Worm (Caenorhabditis elegans) whole organism, L3 larva: ENCODE data around the gene fip-1.

ENCODE experiments used
- R02D3.7 ChIP-seq: fragments of 150-350 bp; optimal IDR thresholded peaks from 2 replicates; lab custom pipeline; 2014; ENCODE audit warnings: missing biosample characterization, missing genetic modification characterization
- aly-2 ChIP-seq: fragments of 150-350 bp; optimal IDR thresholded peaks from 2 replicates; lab custom pipeline; 2014; ENCODE audit warnings: missing biosample characterization, missing genetic modification characterization
- ama-1 ChIP-seq: fragments of 150-350 bp; optimal IDR thresholded peaks from 2 replicates; lab custom pipeline; 2018
- ceh-16 ChIP-seq: sonication (generic microtip); optimal IDR thresholded peaks from 2 replicates; lab custom pipeline; 2017; ENCODE audit warnings: missing biosample characterization, missing genetic modification characterization
- ceh-28 ChIP-seq: fragments of 150-350 bp; optimal IDR thresholded peaks from 2 replicates; lab custom pipeline; 2014; ENCODE audit warnings: missing biosample characterization, missing genetic modification reagents, missing genetic modification characterization
- egl-27 ChIP-seq: sonication (generic microtip); optimal IDR thresholded peaks from 4 replicates; lab custom pipeline; 2017; ENCODE audit warnings: missing biosample characterization, missing genetic modification reagents, missing genetic modification characterization
- egl-5 ChIP-seq: fragments of 150-350 bp; optimal IDR thresholded peaks from 2 replicates; lab custom pipeline; 2017; ENCODE audit warnings: missing biosample characterization, missing genetic modification reagents, missing genetic modification characterization, inconsistent platforms
- elt-1 ChIP-seq: fragments of 150-350 bp; optimal IDR thresholded peaks from 2 replicates; lab custom pipeline; 2014; ENCODE audit warnings: missing biosample characterization, missing genetic modification characterization
- elt-2 ChIP-seq: sonication (generic microtip); optimal IDR thresholded peaks from 2 replicates; lab custom pipeline; 2016; ENCODE audit warnings: missing genetic modification reagents, mild to moderate bottlenecking, missing genetic modification characterization, missing compliant biosample characterization
- elt-3 ChIP-seq, 3 experiments: fragments of 150-350 bp in 1 of 3; sonication (generic microtip) in 2 of 3; optimal IDR thresholded peaks; 2 replicates in 2 of 3; 4 replicates in 1 of 3; lab custom pipeline; 2014 to 2017; ENCODE audit warnings: missing biosample characterization in 3 of 3, missing genetic modification characterization in 3 of 3
- fkh-2 ChIP-seq: fragments of 150-350 bp; optimal IDR thresholded peaks from 2 replicates; lab custom pipeline; 2014; ENCODE audit warnings: missing biosample characterization, missing genetic modification reagents, missing genetic modification characterization
- hmg-11 ChIP-seq: sonication (generic microtip); optimal IDR thresholded peaks from 2 replicates; lab custom pipeline; 2016; ENCODE audit warnings: missing genetic modification characterization, missing compliant biosample characterization
- jun-1 ChIP-seq: fragments of 150-350 bp; optimal IDR thresholded peaks from 2 replicates; lab custom pipeline; 2014; ENCODE audit warnings: missing biosample characterization, missing genetic modification reagents, missing genetic modification characterization
- lin-15B ChIP-seq: fragments of 150-350 bp; optimal IDR thresholded peaks from 2 replicates; lab custom pipeline; 2014; ENCODE audit warnings: missing biosample characterization, missing genetic modification characterization
- lin-39 ChIP-seq: fragments of 150-350 bp; optimal IDR thresholded peaks from 2 replicates; lab custom pipeline; 2018; ENCODE audit warnings: missing biosample characterization, missing genetic modification reagents, missing genetic modification characterization
- mdl-1 ChIP-seq: fragments of 150-350 bp; optimal IDR thresholded peaks from 2 replicates; lab custom pipeline; 2014; ENCODE audit warnings: missing biosample characterization, missing genetic modification characterization
- mml-1 ChIP-seq: fragments of 150-350 bp; sonication (generic microtip); optimal IDR thresholded peaks from 3 replicates; lab custom pipeline; 2014; ENCODE audit warnings: missing biosample characterization, missing genetic modification characterization
- nfya-1 ChIP-seq: sonication (generic microtip); optimal IDR thresholded peaks from 2 replicates; lab custom pipeline; 2017; ENCODE audit warnings: missing genetic modification characterization, mild to moderate bottlenecking, missing compliant biosample characterization, antibody characterized with exemption, moderate library complexity; ENCODE audit not compliant: insufficient read depth
- nhr-11 ChIP-seq: fragments of 150-350 bp; optimal IDR thresholded peaks from 2 replicates; lab custom pipeline; 2014; ENCODE audit warnings: missing biosample characterization, missing genetic modification characterization
- nhr-12 ChIP-seq: fragments of 150-350 bp; optimal IDR thresholded peaks from 2 replicates; lab custom pipeline; 2014; ENCODE audit warnings: missing biosample characterization, missing genetic modification characterization
- nhr-25 ChIP-seq: sonication (generic microtip); optimal IDR thresholded peaks from 2 replicates; lab custom pipeline; 2017; ENCODE audit warnings: missing biosample characterization, missing genetic modification characterization
- nhr-28 ChIP-seq: fragments of 150-350 bp; optimal IDR thresholded peaks from 2 replicates; lab custom pipeline; 2014; ENCODE audit warnings: missing biosample characterization, missing genetic modification characterization
- nhr-43 ChIP-seq: sonication (generic microtip); optimal IDR thresholded peaks from 2 replicates; lab custom pipeline; 2016; ENCODE audit warnings: mild to moderate bottlenecking, missing genetic modification characterization, missing compliant biosample characterization; ENCODE audit not compliant: poor library complexity, severe bottlenecking
- nhr-67 ChIP-seq: fragments of 150-350 bp; optimal IDR thresholded peaks from 2 replicates; lab custom pipeline; 2014; ENCODE audit warnings: missing biosample characterization, missing genetic modification characterization
- nhr-76 ChIP-seq: fragments of 150-350 bp; sonication (generic microtip); optimal IDR thresholded peaks from 5 replicates; lab custom pipeline; 2014; ENCODE audit warnings: missing biosample characterization, missing genetic modification characterization
- nhr-77 ChIP-seq: fragments of 150-350 bp; optimal IDR thresholded peaks from 2 replicates; lab custom pipeline; 2014; ENCODE audit warnings: missing biosample characterization, missing genetic modification characterization
- pha-4 ChIP-seq: fragments of 150-350 bp; optimal IDR thresholded peaks from 2 replicates; lab custom pipeline; 2014; ENCODE audit warnings: missing biosample characterization, missing genetic modification reagents, missing genetic modification characterization
- pqm-1 ChIP-seq: fragments of 150-350 bp; optimal IDR thresholded peaks from 2 replicates; lab custom pipeline; 2017; ENCODE audit warnings: missing biosample characterization, missing genetic modification characterization, inconsistent platforms
- sea-2 ChIP-seq: fragments of 150-350 bp; sonication (generic microtip); optimal IDR thresholded peaks from 4 replicates; lab custom pipeline; 2014; ENCODE audit warnings: missing biosample characterization, missing genetic modification reagents, missing genetic modification characterization
- tbx-2 ChIP-seq: sonication (generic microtip); optimal IDR thresholded peaks from 2 replicates; lab custom pipeline; 2016; ENCODE audit warnings: mild to moderate bottlenecking, missing genetic modification characterization, missing compliant biosample characterization
- unc-62 ChIP-seq: fragments of 150-350 bp; sonication (generic microtip); optimal IDR thresholded peaks from 4 replicates; lab custom pipeline; 2014; ENCODE audit warnings: missing biosample characterization, missing genetic modification reagents, missing genetic modification characterization
- zag-1 ChIP-seq: fragments of 150-350 bp; optimal IDR thresholded peaks from 2 replicates; lab custom pipeline; 2014; ENCODE audit warnings: missing biosample characterization, missing genetic modification characterization
- ztf-11 ChIP-seq: fragments of 150-350 bp; optimal IDR thresholded peaks from 2 replicates; lab custom pipeline; 2014; ENCODE audit warnings: missing biosample characterization, missing genetic modification characterization

fip-1 gene

DNA sequence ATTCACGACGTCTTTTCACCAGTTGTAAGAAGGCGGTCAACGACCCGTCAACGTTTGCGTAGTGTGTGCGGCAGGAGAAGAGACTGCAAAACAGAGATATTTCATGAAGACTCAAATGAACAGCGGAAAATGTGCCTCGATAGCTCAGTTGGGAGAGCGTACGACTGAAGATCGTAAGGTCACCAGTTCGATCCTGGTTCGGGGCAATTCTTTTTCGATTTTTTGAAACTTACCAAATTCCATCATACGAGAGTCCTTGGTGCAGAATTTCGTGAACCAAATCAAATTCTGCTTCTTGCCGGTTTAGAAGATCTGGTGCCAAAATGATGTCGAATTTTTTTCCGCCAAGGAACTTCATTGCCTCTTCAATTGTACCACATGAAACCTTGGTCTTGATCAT lies 13.4 kb downstream of the fip-1 start (continued):
- TF ChIP-seq egl-5 (tag; lab: Kevin White, UChicago), result no peak
- no peak for TF ChIP-seq nhr-12 (tag; lab: Kevin White, UChicago)
- peak; percentile 52 for TF ChIP-seq hmg-11
- peak; percentile 23 for TF ChIP-seq nhr-25 (tag; lab: Kevin White, UChicago)
- no peak for TF ChIP-seq zag-1
- TF ChIP-seq pqm-1 (tag; lab: Kevin White, UChicago), result no peak
- TF ChIP-seq R02D3.7 (tag; lab: Kevin White, UChicago), result no peak

DNA sequence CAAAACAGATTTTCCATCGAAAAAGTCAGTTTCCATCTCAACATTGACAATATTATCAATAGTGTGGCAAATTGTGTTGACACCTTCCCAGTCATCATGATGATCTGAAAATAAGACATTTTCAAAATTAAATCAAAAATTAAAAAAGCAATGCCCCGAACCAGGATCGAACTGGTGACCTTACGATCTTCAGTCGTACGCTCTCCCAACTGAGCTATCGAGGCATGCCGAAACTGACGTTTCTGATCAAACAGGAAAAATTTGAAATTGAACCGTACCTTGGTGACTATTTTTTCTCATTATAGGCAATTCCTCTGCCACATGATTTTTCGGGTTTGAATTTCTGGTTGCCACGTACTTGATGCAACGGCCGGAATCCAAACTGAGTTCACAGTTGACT lies 13.9 kb downstream of the fip-1 start:
- TF ChIP-seq elt-2, result no peak
- peak; percentile 88 for TF ChIP-seq ama-1 (lab: Kevin White, UChicago)
- no peak for TF ChIP-seq nhr-28

DNA sequence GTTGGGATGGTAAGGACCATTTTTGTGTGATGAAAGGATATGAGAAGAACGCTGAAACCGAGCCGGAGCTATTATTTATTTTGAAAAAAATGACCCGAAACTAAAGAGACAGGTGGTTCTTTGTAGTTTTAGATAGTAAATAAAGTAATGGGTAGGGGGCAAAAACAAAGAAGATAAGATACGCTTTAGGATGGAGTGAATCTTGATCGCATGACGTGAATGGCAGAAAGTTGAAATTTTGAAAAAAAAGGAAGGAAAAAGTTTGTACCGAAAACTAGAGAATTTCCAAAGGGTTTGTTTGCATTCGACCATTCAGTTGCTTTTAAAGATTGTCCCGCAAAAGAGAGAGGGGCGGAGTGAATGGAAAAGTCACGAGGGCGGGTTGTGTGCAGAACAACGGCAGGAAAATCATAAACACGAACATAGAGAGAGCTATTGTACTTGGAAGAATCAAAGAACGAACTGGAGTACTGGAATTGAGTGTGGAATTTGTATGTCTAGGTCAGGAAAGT lies 14.4 kb downstream of the fip-1 start, which contains the start of gene F22B7.9:
TSS of gene F22B7.9 (minus strand) at position 51 of the 512 bp plus-strand sequence.
- TF ChIP-seq pha-4 (tag; lab: Kevin White, UChicago), result peak; percentile 95
- no peak for TF ChIP-seq hmg-11
- TF ChIP-seq elt-3 (tag; optimal IDR thresholded peaks at IDR 0.05; lab: Kevin White, UChicago), result no peak
- no peak for TF ChIP-seq zag-1
- no peak for TF ChIP-seq nhr-77 (tag; lab: Kevin White, UChicago)
- no peak for TF ChIP-seq nhr-11 (tag; lab: Kevin White, UChicago)
- TF ChIP-seq lin-15B (tag; lab: Kevin White, UChicago), result no peak
- peak; percentile 18 for TF ChIP-seq nfya-1 (tag; lab: Kevin White, UChicago)
- peak; percentile 64 for TF ChIP-seq pqm-1 (tag; lab: Kevin White, UChicago)
- no peak for TF ChIP-seq fkh-2 (tag; lab: Kevin White, UChicago)
- no peak for TF ChIP-seq ztf-11
- no peak for TF ChIP-seq sea-2 (GFP tag; lab: Kevin White, UChicago)
- peak; percentile 50 for TF ChIP-seq jun-1 (tag; lab: Kevin White, UChicago)
- TF ChIP-seq elt-1, result no peak
- no peak for TF ChIP-seq nhr-67 (tag; lab: Kevin White, UChicago)
- TF ChIP-seq mdl-1 (tag; lab: Kevin White, UChicago), result no peak
- no peak for TF ChIP-seq unc-62 (GFP tag; lab: Kevin White, UChicago)
- peak; percentile 30 for TF ChIP-seq ama-1 (lab: Kevin White, UChicago)
- no peak for TF ChIP-seq egl-27 (tag; lab: Kevin White, UChicago)
- TF ChIP-seq ceh-28 (tag; lab: Kevin White, UChicago), result no peak
- TF ChIP-seq elt-2, result peak; percentile 50
- TF ChIP-seq nhr-76, result no peak
- TF ChIP-seq nhr-25 (tag; lab: Kevin White, UChicago), result no peak
- no peak for TF ChIP-seq ceh-16
- TF ChIP-seq mml-1, result no peak

DNA sequence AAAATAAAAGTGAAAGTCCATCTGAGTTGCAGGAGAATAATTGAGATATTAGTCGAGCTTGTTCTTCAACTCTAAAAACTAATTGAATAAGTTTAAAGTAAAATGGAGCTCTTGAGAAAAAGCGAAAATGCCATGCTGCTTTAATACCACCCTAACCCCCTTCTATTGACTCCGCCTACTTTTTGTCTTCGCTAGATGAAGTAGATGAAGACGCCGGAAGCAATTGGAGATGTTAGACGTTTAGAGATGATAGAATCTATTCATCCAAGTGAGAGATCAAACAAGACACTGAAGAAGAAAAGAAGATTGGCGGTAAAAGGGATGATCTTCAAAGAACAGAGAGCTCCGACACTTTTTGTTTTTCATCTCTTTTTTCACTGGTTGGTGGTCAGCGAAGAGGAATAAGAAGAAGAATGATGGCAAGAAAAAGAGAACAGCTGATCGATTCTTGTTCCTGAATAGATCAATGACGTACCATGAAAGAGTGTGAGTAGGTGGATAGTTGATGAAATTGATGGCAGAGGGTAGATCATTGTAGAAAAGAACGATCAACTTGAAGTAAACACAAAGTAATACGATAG lies 14.9 kb downstream of the fip-1 start:
- TF ChIP-seq nhr-43, result peak; percentile 49
- TF ChIP-seq aly-2 (tag; lab: Kevin White, UChicago), result no peak
- TF ChIP-seq lin-39 (tag; lab: Kevin White, UChicago), result peak; percentile 24
- TF ChIP-seq nhr-25 (tag; lab: Kevin White, UChicago), result peak; percentile 2

DNA sequence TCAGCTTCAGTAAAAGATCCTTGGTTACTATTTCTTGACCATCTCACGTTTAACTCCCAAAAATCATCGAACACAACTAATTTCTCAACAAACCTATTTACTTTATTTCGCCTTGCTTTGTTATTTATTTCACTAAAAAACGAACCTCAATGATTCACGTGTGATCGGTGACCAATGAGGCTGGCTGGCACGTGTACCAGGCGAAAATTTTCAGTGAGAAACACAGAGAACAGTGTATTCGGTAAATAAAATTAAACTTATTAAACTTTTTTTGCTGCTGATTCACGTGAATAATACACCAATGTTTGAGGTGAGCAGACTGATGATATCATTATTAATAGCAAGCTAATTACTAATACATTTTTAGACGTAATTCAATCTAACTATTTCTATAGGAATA lies 15.9 kb downstream of the fip-1 start:
- TF ChIP-seq nfya-1 (tag; lab: Kevin White, UChicago), result peak; percentile 5
- no peak for TF ChIP-seq tbx-2 (tag; lab: Kevin White, UChicago)
- peak; percentile 7 for TF ChIP-seq nhr-25 (tag; lab: Kevin White, UChicago)
- TF ChIP-seq mml-1, result peak; percentile 71
- TF ChIP-seq nhr-43, result no peak
